Fruit fly (Drosophila melanogaster) whole organism, embryonic: ENCODE results near the gene CG13390.
A peak's percentile ranks its signal among the peaks of the same experiment; 100 is the strongest.

Experiments used
- Aef1 ChIP-seq: fragments of 200-800 bp; sonication (Bioruptor generic); IDR thresholded peaks from 3 replicates; pipeline ENCODE4 v1.3.6; 2022; ENCODE audit warnings: missing biosample characterization, missing genetic modification characterization
- Asciz ChIP-seq: fragments of 200-800 bp; sonication (Bioruptor generic); optimal IDR thresholded peaks from 2 replicates; lab custom pipeline; 2017; ENCODE audit warnings: missing biosample characterization, mild to moderate bottlenecking, missing genetic modification characterization, missing genetic modification reagents
- CG10462 ChIP-seq: fragments of 200-800 bp; sonication (Bioruptor generic); optimal IDR thresholded peaks from 2 replicates; lab custom pipeline; 2016; ENCODE audit warnings: missing biosample characterization, missing genetic modification characterization
- CG11247 ChIP-seq: fragments of 200-800 bp; sonication (Bioruptor generic); IDR thresholded peaks from 2 replicates; pipeline ENCODE4 v1.3.6; 2022; ENCODE audit warnings: missing biosample characterization, missing genetic modification characterization
- CG13123 ChIP-seq: fragments of 200-800 bp; sonication (Bioruptor generic); optimal IDR thresholded peaks from 2 replicates; lab custom pipeline; 2016; ENCODE audit warnings: missing biosample characterization, missing genetic modification characterization
- CG13775 ChIP-seq: fragments of 200-800 bp; sonication (Bioruptor generic); optimal IDR thresholded peaks from 3 replicates; lab custom pipeline; 2017; ENCODE audit warnings: missing biosample characterization, mild to moderate bottlenecking, missing genetic modification characterization
- CG14014 ChIP-seq: fragments of 200-800 bp; sonication (Bioruptor generic); IDR thresholded peaks from 2 replicates; pipeline ENCODE4 v1.3.6; 2022; ENCODE audit warnings: missing biosample characterization, missing genetic modification characterization
- CG17361 ChIP-seq: fragments of 200-800 bp; sonication (Bioruptor generic); IDR thresholded peaks from 3 replicates; pipeline ENCODE4 v1.3.6; 2022; ENCODE audit warnings: missing biosample characterization, missing genetic modification characterization
- CG18262 ChIP-seq: fragments of 200-800 bp; optimal IDR thresholded peaks from 3 replicates; lab custom pipeline; 2019; ENCODE audit warnings: missing biosample characterization, mild to moderate bottlenecking, missing genetic modification characterization, moderate library complexity
- CG2199 ChIP-seq: fragments of 200-800 bp; sonication (Bioruptor generic); IDR thresholded peaks from 3 replicates; pipeline ENCODE4 v1.3.6; 2022; ENCODE audit warnings: missing biosample characterization, missing genetic modification characterization
- CG2875 ChIP-seq: fragments of 200-800 bp; sonication (Bioruptor generic); optimal IDR thresholded peaks from 2 replicates; lab custom pipeline; 2017; ENCODE audit warnings: missing biosample characterization, mild to moderate bottlenecking, missing genetic modification characterization, missing genetic modification reagents
- CG31365 ChIP-seq: fragments of 200-800 bp; sonication (Bioruptor generic); optimal IDR thresholded peaks from 2 replicates; lab custom pipeline; 2018; ENCODE audit warnings: missing biosample characterization, mild to moderate bottlenecking, missing genetic modification characterization
- CG33557 ChIP-seq: fragments of 200-800 bp; sonication (Bioruptor generic); optimal IDR thresholded peaks from 2 replicates; lab custom pipeline; 2019; ENCODE audit warnings: missing biosample characterization, mild to moderate bottlenecking, missing genetic modification characterization, moderate library complexity
- CG5180 ChIP-seq: fragments of 200-800 bp; sonication (Bioruptor generic); optimal IDR thresholded peaks from 3 replicates; lab custom pipeline; 2017; ENCODE audit warnings: missing biosample characterization, missing genetic modification characterization, mild to moderate bottlenecking, moderate library complexity, missing genetic modification reagents
- CG5245 ChIP-seq: fragments of 200-800 bp; sonication (Bioruptor generic); optimal IDR thresholded peaks from 3 replicates; lab custom pipeline; 2016; ENCODE audit warnings: missing biosample characterization, missing genetic modification characterization
- CG6175 ChIP-seq: fragments of 200-800 bp; sonication (Bioruptor generic); IDR thresholded peaks from 3 replicates; pipeline ENCODE4 v1.3.6; 2022; ENCODE audit warnings: missing biosample characterization, missing genetic modification characterization
- CG6765 ChIP-seq: fragments of 200-800 bp; sonication (Bioruptor generic); optimal IDR thresholded peaks from 3 replicates; lab custom pipeline; 2017; ENCODE audit warnings: missing biosample characterization, mild to moderate bottlenecking, missing genetic modification characterization
- CG6813 ChIP-seq: fragments of 200-800 bp; sonication (Bioruptor generic); optimal IDR thresholded peaks from 2 replicates; lab custom pipeline; 2017; ENCODE audit warnings: missing biosample characterization, missing genetic modification characterization, mild to moderate bottlenecking, moderate library complexity, missing genetic modification reagents
- CG8359 ChIP-seq: fragments of 200-800 bp; sonication (Bioruptor generic); optimal IDR thresholded peaks from 2 replicates; lab custom pipeline; 2017; ENCODE audit warnings: missing biosample characterization, mild to moderate bottlenecking, missing genetic modification characterization, borderline replicate concordance
- CG9727 ChIP-seq: fragments of 200-800 bp; sonication (Bioruptor generic); optimal IDR thresholded peaks from 3 replicates; lab custom pipeline; 2017; ENCODE audit warnings: missing biosample characterization, mild to moderate bottlenecking, missing genetic modification characterization
- Dad ChIP-seq: fragments of 200-800 bp; sonication (Bioruptor generic); optimal IDR thresholded peaks from 3 replicates; lab custom pipeline; 2016; ENCODE audit warnings: missing biosample characterization, missing genetic modification characterization
- Dll ChIP-seq: fragments of 200-800 bp; sonication (Bioruptor generic); IDR thresholded peaks from 4 replicates; pipeline ENCODE4 v1.3.6; 2022; ENCODE audit warnings: missing biosample characterization, missing genetic modification characterization; ENCODE audit not compliant: partially characterized antibody
- Elba2 ChIP-seq: fragments of 200-800 bp; sonication (Bioruptor generic); optimal IDR thresholded peaks from 3 replicates; lab custom pipeline; 2016; ENCODE audit warnings: missing biosample characterization, missing genetic modification characterization
- HmgD ChIP-seq: fragments of 200-800 bp; sonication (Bioruptor generic); optimal IDR thresholded peaks from 3 replicates; lab custom pipeline; 2016; ENCODE audit warnings: missing biosample characterization, missing genetic modification characterization
- MESR4 ChIP-seq: fragments of 200-800 bp; sonication (Bioruptor generic); optimal IDR thresholded peaks from 2 replicates; lab custom pipeline; 2018; ENCODE audit warnings: missing biosample characterization, mild to moderate bottlenecking, missing genetic modification characterization, moderate library complexity
- NK7.1 ChIP-seq: fragments of 200-800 bp; sonication (Bioruptor generic); optimal IDR thresholded peaks from 3 replicates; lab custom pipeline; 2016; ENCODE audit warnings: missing biosample characterization, missing genetic modification characterization
- Poxn ChIP-seq: fragments of 200-800 bp; sonication (Bioruptor generic); IDR thresholded peaks from 2 replicates; pipeline ENCODE4 v1.3.6; 2022; ENCODE audit warnings: missing biosample characterization, missing genetic modification characterization
- Side ChIP-seq: fragments of 200-800 bp; sonication (Bioruptor generic); optimal IDR thresholded peaks from 2 replicates; lab custom pipeline; 2016; ENCODE audit warnings: missing biosample characterization, missing genetic modification characterization
- Ssrp ChIP-seq: fragments of 200-800 bp; sonication (Bioruptor generic); optimal IDR thresholded peaks from 2 replicates; lab custom pipeline; 2018; ENCODE audit warnings: missing biosample characterization, mild to moderate bottlenecking, missing genetic modification characterization, moderate library complexity
- ab ChIP-seq: fragments of 200-800 bp; sonication (Bioruptor generic); optimal IDR thresholded peaks from 2 replicates; lab custom pipeline; 2016; ENCODE audit warnings: missing biosample characterization, missing genetic modification characterization
- abd-A ChIP-seq: fragments of 200-800 bp; sonication (Bioruptor generic); optimal IDR thresholded peaks from 3 replicates; lab custom pipeline; 2019; ENCODE audit warnings: missing biosample characterization, mild to moderate bottlenecking, missing genetic modification characterization, moderate library complexity
- btn ChIP-seq: fragments of 200-800 bp; sonication (Bioruptor generic); optimal IDR thresholded peaks from 2 replicates; lab custom pipeline; 2016; ENCODE audit warnings: missing biosample characterization, missing genetic modification characterization
- caup ChIP-seq: fragments of 200-800 bp; sonication (Bioruptor generic); optimal IDR thresholded peaks from 3 replicates; lab custom pipeline; 2017; ENCODE audit warnings: missing biosample characterization, mild to moderate bottlenecking, missing genetic modification characterization, moderate library complexity; ENCODE audit not compliant: severe bottlenecking
- cg ChIP-seq: fragments of 200-800 bp; sonication (Bioruptor generic); optimal IDR thresholded peaks from 3 replicates; lab custom pipeline; 2019; ENCODE audit warnings: missing biosample characterization, mild to moderate bottlenecking, missing genetic modification characterization, moderate library complexity
- disco-r ChIP-seq: fragments of 200-800 bp; sonication (Bioruptor generic); optimal IDR thresholded peaks from 2 replicates; lab custom pipeline; 2016; ENCODE audit warnings: missing biosample characterization, missing genetic modification characterization
- ems ChIP-seq: fragments of 200-800 bp; sonication (Bioruptor generic); optimal IDR thresholded peaks from 3 replicates; lab custom pipeline; 2016; ENCODE audit warnings: missing biosample characterization, missing genetic modification characterization
- hb ChIP-seq: fragments of 200-800 bp; sonication (Bioruptor generic); IDR thresholded peaks from 3 replicates; pipeline ENCODE4 v1.3.6; 2022; ENCODE audit warnings: missing biosample characterization, missing genetic modification characterization; ENCODE audit not compliant: partially characterized antibody
- inv ChIP-seq: fragments of 200-800 bp; sonication (Bioruptor generic); IDR thresholded peaks from 2 replicates; pipeline ENCODE4 v1.3.6; 2022; ENCODE audit warnings: missing biosample characterization, missing genetic modification characterization; ENCODE audit not compliant: partially characterized antibody
- kah ChIP-seq: fragments of 200-800 bp; sonication (Bioruptor generic); optimal IDR thresholded peaks from 2 replicates; lab custom pipeline; 2018; ENCODE audit warnings: missing biosample characterization, mild to moderate bottlenecking, missing genetic modification characterization
- lilli ChIP-seq: fragments of 200-800 bp; sonication (Bioruptor generic); optimal IDR thresholded peaks from 3 replicates; lab custom pipeline; 2016; ENCODE audit warnings: missing biosample characterization, missing genetic modification characterization
- nom ChIP-seq: fragments of 200-800 bp; sonication (Bioruptor generic); optimal IDR thresholded peaks from 2 replicates; lab custom pipeline; 2017; ENCODE audit warnings: missing biosample characterization, missing genetic modification characterization, mild to moderate bottlenecking, moderate library complexity, missing genetic modification reagents
- oc ChIP-seq: fragments of 200-800 bp; sonication (Bioruptor generic); optimal IDR thresholded peaks from 2 replicates; lab custom pipeline; 2018; ENCODE audit warnings: missing biosample characterization, mild to moderate bottlenecking, missing genetic modification characterization, moderate library complexity
- org-1 ChIP-seq: fragments of 200-800 bp; sonication (Bioruptor generic); optimal IDR thresholded peaks from 2 replicates; lab custom pipeline; 2017; ENCODE audit warnings: missing biosample characterization, missing genetic modification characterization
- pb ChIP-seq: fragments of 200-800 bp; sonication (Bioruptor generic); optimal IDR thresholded peaks from 3 replicates; lab custom pipeline; 2016; ENCODE audit warnings: missing biosample characterization, missing genetic modification characterization
- pita ChIP-seq: fragments of 200-800 bp; sonication (Bioruptor generic); optimal IDR thresholded peaks from 2 replicates; lab custom pipeline; 2017; ENCODE audit warnings: missing biosample characterization, mild to moderate bottlenecking, missing genetic modification characterization
- pnt ChIP-seq: fragments of 200-800 bp; sonication (Bioruptor generic); optimal IDR thresholded peaks from 3 replicates; lab custom pipeline; 2016; ENCODE audit warnings: missing biosample characterization, missing genetic modification characterization
- usp ChIP-seq: fragments of >200 bp; optimal IDR thresholded peaks from 2 replicates; lab custom pipeline; 2017; ENCODE audit warnings: missing biosample characterization, missing genetic modification characterization
- zfh1 ChIP-seq: fragments of 200-800 bp; sonication (Bioruptor generic); IDR thresholded peaks from 3 replicates; pipeline ENCODE4 v1.3.6; 2022; ENCODE audit warnings: missing biosample characterization, missing genetic modification characterization

Gene CG13390

DNA sequence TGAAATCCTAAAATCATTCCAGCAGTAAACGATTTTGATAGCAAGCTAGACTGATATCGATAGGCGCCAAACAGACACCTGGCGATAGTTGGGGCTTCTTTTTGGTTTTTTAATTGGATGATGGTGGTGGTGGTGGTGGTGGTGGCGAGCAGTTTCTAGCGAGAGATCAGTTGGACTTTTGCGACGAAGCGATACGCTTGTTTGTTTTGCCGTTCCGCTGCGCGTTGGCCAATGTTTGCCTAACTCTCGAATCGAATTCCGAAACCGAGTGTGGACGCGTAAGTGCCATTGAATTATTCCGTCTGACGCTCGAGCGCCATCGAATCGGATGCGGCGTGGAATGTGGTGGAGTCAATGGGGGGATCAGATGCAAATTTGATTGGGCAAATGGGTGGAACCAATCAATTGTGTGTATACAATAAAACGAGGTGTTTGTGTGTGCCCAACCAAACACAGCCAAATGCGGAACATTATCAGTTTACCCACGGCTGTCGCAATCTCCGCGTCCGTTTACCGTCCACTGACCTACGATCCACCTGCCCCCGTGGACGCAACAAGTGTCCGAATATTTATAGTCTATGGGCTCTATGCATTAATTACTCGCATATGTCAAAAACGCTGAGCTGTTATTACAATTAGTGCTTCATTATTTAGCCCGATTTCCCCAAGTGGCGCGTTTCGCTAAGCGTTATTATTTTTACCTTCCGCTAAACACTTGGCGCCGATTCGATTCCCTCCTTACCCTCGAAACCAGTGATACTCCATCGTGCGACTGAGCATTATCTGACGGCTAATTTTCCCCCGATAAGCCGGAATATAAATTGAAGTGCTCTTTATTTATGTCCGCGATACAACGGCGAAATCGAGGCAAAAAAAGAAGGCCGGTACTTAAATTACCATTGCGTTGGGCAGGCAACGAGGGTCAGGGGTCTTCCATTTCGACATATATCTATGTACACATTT, 6.0 kb downstream of the CG13390 start, which contains the start of gene CG17292 (continued):
- peak; percentile 16 for TF ChIP-seq HmgD
- no peak for TF ChIP-seq CG18262 (tag; lab: Kevin White, UChicago)
- no peak for TF ChIP-seq CG5245
- peak; percentile 23 for TF ChIP-seq Asciz
- TF ChIP-seq CG8359 (GFP tag; lab: Kevin White, UChicago), result no peak
- no peak for TF ChIP-seq pb (GFP tag; lab: Kevin White, UChicago)
- TF ChIP-seq NK7.1 (GFP tag; lab: Kevin White, UChicago), result peak; percentile 21
- peak; percentile 43 for TF ChIP-seq CG2875 (GFP tag; lab: Kevin White, UChicago)
- no peak for TF ChIP-seq CG17361
- TF ChIP-seq CG9727 (GFP tag; lab: Kevin White, UChicago), result peak; percentile 45
- TF ChIP-seq CG5180 (GFP tag; lab: Kevin White, UChicago), result peak; percentile 39
- no peak for TF ChIP-seq btn (GFP tag; lab: Kevin White, UChicago)
- peak; percentile 43 for TF ChIP-seq Side (GFP tag; lab: Kevin White, UChicago)
- TF ChIP-seq lilli (GFP tag; lab: Kevin White, UChicago), result peak; percentile 47
- TF ChIP-seq CG6175 (GFP tag; lab: Robert Waterston, UW), result peak; percentile 58; the same call in 2 of the 3 replicates
- no peak for TF ChIP-seq usp (GFP tag; lab: Kevin White, UChicago)
- peak; percentile 43 for TF ChIP-seq org-1 (GFP tag; lab: Kevin White, UChicago)
- TF ChIP-seq CG31365 (tag; lab: Kevin White, UChicago), result peak; percentile 24
- TF ChIP-seq Dad (GFP tag; lab: Kevin White, UChicago), result peak; percentile 65
- peak; percentile 24 for TF ChIP-seq CG33557 (GFP tag; lab: Kevin White, UChicago)
- peak; percentile 74; the same call in 1 of the 2 replicates for TF ChIP-seq CG14014 (GFP tag; lab: Robert Waterston, UW)
- TF ChIP-seq Ssrp (tag; lab: Kevin White, UChicago), result peak; percentile 3
- TF ChIP-seq CG10462 (GFP tag; lab: Kevin White, UChicago), result no peak
- TF ChIP-seq cg (GFP tag; lab: Kevin White, UChicago), result peak; percentile 51
- TF ChIP-seq ems (GFP tag; lab: Kevin White, UChicago), result peak; percentile 46
- no peak for TF ChIP-seq pnt (GFP tag; lab: Kevin White, UChicago)
- peak; percentile 85 for TF ChIP-seq inv (GFP tag; lab: Robert Waterston, UW)
- peak; percentile 49 for TF ChIP-seq CG13775 (GFP tag; lab: Kevin White, UChicago)
- no peak for TF ChIP-seq disco-r (GFP tag; lab: Kevin White, UChicago)
- TF ChIP-seq caup, result peak; percentile 76
- TF ChIP-seq zfh1 (GFP tag; lab: Robert Waterston, UW), result peak; percentile 49; the same call in 1 of the 3 replicates
- TF ChIP-seq CG6765 (GFP tag; lab: Kevin White, UChicago), result peak; percentile 29
- peak; percentile 86 for TF ChIP-seq kah
- TF ChIP-seq Poxn, result no peak
- TF ChIP-seq CG6813 (GFP tag; lab: Kevin White, UChicago), result peak; percentile 17
- no peak for TF ChIP-seq Elba2 (GFP tag; lab: Kevin White, UChicago)
- TF ChIP-seq oc (tag; lab: Kevin White, UChicago), result peak; percentile 70
- peak; percentile 62; the same call in 1 of the 2 replicates for TF ChIP-seq CG11247 (GFP tag; lab: Robert Waterston, UW)
- TF ChIP-seq CG2199 (GFP tag; lab: Robert Waterston, UW), result no peak
- no peak for TF ChIP-seq CG13123
- TF ChIP-seq nom (GFP tag; lab: Kevin White, UChicago), result no peak
- peak; percentile 20; the same call in 1 of the 3 replicates for TF ChIP-seq Aef1
- no peak for TF ChIP-seq pita (GFP tag; lab: Kevin White, UChicago)
- peak; percentile 84 for TF ChIP-seq hb
- TF ChIP-seq MESR4 (GFP tag; lab: Kevin White, UChicago), result peak; percentile 56
- TF ChIP-seq abd-A (tag; lab: Kevin White, UChicago), result peak; percentile 91
- no peak for TF ChIP-seq ab
- peak; percentile 88 for TF ChIP-seq Dll (GFP tag; lab: Robert Waterston, UW)
